Fruit fly (Drosophila melanogaster) whole organism, prepupa: ENCODE results near the gene Ras85D.

ENCODE experiments used
- CG1621 ChIP-seq: fragments of 200-800 bp; sonication (Bioruptor generic); optimal IDR thresholded peaks from 3 replicates; lab custom pipeline; 2018; ENCODE audit warnings: missing biosample characterization, mild to moderate bottlenecking, missing genetic modification characterization
- CG31627 ChIP-seq: fragments of 200-800 bp; sonication (Bioruptor generic); optimal IDR thresholded peaks from 3 replicates; lab custom pipeline; 2016; ENCODE audit warnings: missing biosample characterization, missing genetic modification characterization
- CG32006 ChIP-seq: fragments of 200-800 bp; sonication (Bioruptor generic); optimal IDR thresholded peaks from 3 replicates; lab custom pipeline; 2017; ENCODE audit warnings: missing biosample characterization, mild to moderate bottlenecking, missing genetic modification characterization
- CG7368 ChIP-seq: fragments of 200-800 bp; sonication (Bioruptor generic); optimal IDR thresholded peaks from 3 replicates; lab custom pipeline; 2016; ENCODE audit warnings: missing biosample characterization, missing genetic modification characterization
- Eip93F ChIP-seq: fragments of 200-800 bp; sonication (Bioruptor generic); optimal IDR thresholded peaks from 2 replicates; lab custom pipeline; 2016; ENCODE audit warnings: missing biosample characterization, mild to moderate bottlenecking, missing genetic modification characterization
- Ets21C ChIP-seq: fragments of 200-800 bp; sonication (Bioruptor generic); optimal IDR thresholded peaks from 3 replicates; lab custom pipeline; 2016; ENCODE audit warnings: missing biosample characterization, missing genetic modification characterization
- Lpt ChIP-seq: fragments of 200-800 bp; sonication (Bioruptor generic); optimal IDR thresholded peaks from 3 replicates; lab custom pipeline; 2016; ENCODE audit warnings: missing biosample characterization, missing genetic modification characterization
- dsx ChIP-seq: fragments of 200-800 bp; optimal IDR thresholded peaks from 3 replicates; lab custom pipeline; 2019; ENCODE audit warnings: missing biosample characterization, mild to moderate bottlenecking, missing genetic modification characterization, moderate library complexity; ENCODE audit not compliant: poor library complexity, severe bottlenecking

dm6 chr3R:9503329-9504088 lies 9.4 kb downstream of the Ras85D start:
- TF ChIP-seq CG31627 = no peak
- no peak for TF ChIP-seq Lpt (GFP tag; lab: Kevin White, UChicago)
- no peak for TF ChIP-seq CG32006
- TF ChIP-seq Eip93F = no peak
- peak; percentile 30 for TF ChIP-seq dsx
- no peak for TF ChIP-seq CG1621
- TF ChIP-seq Ets21C (GFP tag; lab: Kevin White, UChicago) = no peak
- TF ChIP-seq CG7368 = no peak
